Fruit fly (Drosophila melanogaster): ENCODE results near the gene CG31223.

CG31223 gene

DNA sequence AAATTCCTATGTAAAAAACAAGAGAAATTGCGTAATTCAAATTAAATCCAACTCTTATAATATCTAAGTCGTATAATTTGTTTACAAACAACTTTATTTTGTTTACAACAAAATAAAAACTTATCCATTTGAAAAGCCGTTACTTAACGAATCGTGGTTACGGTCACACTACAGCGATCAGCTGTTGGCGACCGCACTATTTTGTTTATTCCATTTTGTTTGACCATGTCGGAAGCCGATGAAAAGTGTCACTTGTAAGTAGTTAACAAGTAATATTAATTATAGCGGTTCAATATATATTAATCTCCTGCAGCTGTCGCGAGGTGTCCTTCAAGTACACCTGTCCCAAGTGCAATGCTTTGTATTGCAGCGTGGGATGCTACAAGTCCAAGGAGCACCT, at the start of gene CG31223:
Gene CG31223, plus strand, starts transcription at position 165 of the 400 bp plus-strand sequence.
- TF ChIP-seq CG8478 (optimal IDR thresholded peaks at IDR 0.05) (no peak), CTCF (optimal IDR thresholded peaks at IDR 0.05) (no peak)

DNA sequence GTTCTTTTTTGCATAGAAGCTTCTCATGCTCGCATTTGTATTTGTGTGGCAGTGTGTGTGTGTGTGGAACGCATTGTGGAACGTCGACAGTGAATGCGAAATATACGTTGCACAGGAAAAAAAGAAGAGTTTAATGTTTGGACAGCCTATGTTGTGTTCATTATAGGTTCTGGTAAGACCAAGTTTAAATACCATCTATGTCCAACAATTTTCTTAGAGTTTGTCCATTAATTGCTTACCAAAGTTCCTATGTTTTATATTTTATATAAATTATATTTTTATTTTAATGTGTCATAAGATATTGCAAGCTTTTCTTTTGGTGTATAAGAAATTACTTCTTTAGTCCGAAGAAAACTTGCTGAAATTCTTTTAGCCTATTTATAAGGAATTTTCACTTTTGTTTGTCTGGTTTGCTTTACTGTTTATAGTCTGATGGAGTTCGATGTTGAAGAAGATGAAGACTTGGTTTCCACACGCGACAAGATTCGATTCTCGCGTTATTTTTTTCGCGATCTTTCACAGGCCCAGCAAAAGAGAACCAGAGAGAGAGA, 48.7 kb upstream of the CG31223 start:
- TF ChIP-seq CTCF (optimal IDR thresholded peaks at IDR 0.05): no peak
- TF ChIP-seq CG8478 (optimal IDR thresholded peaks at IDR 0.05): no peak

DNA sequence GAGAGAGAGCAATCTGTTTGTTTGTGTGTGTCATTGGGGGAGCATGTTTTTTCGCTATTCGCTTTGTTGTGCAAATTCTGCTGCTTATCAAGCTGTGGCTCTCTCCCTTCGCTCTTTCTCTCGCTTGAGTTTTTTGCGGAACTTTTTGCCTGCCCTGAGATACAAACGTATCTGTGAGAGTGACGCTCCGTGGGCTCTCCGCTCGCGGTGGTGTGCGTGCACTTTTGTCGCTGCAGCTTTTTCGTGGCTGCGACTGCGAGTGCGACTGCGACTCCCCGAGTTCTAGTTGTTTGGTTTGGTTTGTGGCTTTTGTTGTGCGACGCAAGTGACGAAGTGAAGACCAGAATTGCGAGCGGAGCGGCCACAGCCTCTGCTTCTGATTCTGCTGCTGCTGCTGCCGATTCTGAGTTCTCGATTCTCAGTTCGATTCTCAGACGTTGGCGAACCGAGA, 48.2 kb upstream of the CG31223 start:
- TF ChIP-seq CG8478 (optimal IDR thresholded peaks at IDR 0.05) (no peak), CTCF (optimal IDR thresholded peaks at IDR 0.05) (no peak)

DNA sequence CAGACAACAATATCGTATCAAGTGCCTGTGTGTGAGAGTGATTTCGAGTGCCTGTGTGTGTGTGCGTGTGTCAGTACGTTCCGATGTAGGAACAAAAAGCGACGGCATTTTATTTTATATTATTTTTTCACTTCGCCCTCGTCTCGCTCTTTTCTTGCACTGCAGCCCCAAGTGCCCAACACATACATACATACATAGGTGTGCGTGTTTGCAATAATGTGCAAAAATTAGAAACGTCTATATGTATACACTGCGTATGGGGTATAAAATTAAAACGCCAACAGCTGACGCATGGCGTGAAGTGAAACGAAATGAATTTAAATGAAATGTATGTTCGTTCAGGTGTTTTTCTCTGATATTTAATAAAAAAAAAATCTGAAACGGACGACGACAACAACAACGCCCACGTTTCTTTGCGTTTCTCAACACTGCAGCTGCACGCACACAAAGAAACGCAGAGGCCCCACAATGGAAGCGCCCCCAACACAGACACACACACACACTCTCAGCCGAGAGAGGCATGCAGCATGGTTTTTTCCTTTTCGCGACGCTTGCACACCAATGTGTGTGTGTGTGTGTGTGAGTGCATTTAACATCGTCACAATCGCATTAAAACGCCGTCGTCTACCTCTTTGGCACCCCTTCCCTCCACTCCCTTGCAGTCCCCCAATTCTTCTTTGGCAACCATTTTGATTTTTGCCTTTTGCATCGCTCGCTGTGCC, 47.1 kb upstream of the CG31223 start:
- TF ChIP-seq CG8478 (optimal IDR thresholded peaks at IDR 0.05) (no peak), CTCF (optimal IDR thresholded peaks at IDR 0.05) (no peak)

DNA sequence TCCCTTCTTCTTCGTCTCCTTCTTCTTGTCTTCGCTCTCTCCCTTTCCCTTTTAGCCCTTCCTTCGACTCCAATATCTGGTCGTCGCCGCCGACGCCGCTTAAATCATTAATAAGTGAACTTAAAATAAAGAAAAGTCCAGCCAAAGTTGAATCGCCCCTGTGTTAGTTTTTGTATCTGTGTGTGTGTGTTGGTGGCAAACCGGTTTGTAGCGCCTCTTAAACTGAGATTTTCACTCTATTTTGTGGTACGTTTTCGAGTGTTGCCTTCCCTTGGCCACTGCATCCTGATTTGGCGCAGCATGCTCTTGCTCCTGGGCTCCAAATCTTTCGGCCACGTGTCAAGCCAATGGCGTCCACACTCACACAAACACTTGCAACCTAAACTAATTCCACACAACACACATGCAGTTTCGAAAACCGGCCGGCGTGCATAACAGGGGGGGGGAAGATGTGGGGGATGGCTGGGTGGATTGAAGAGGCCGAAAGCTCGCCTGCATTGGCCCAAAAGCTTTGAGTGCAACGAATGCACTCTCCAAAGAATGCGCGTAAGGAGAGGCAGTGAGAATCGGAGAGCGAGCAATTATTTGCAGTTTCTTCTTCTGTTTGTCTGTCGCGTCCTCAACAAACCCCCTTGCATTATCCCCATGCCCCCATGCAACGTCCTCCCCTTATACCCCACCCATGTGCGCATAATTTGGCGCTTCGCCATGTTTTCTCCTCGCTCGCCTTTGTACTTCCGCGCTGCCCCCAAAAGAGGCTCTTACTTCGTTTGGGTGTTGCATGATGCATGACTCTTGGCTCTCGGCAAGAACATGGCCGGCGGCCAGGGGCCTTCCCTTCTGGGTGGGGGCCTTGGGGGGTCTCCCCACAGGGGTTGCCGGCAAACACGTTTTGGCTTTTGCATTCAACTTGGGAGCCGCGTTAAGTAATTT, 46.2 kb upstream of the CG31223 start:
- TF ChIP-seq CG8478 (optimal IDR thresholded peaks at IDR 0.05): no peak
- no peak for TF ChIP-seq CTCF (optimal IDR thresholded peaks at IDR 0.05)

DNA sequence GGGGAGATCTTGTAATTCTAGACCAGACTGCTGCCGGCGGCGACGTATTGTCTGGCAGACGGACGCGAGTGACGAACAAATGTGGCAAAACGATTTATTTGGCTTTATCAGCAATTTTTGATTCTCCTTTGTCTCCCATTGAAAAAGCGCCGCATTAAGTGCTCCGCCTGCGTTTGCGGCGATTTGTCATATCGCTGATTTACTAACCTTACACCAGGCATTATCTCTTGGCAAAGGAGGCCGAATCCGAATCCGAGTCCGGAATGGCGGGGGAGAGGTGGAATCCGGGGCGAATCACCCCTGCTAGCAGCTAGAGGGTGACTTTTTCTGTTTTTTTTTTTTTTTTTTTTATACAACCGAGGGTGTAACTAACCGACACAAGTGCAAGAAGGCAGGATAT, 42.4 kb upstream of the CG31223 start:
- no peak for TF ChIP-seq CG8478 (optimal IDR thresholded peaks at IDR 0.05)
- TF ChIP-seq CTCF (optimal IDR thresholded peaks at IDR 0.05): no peak

DNA sequence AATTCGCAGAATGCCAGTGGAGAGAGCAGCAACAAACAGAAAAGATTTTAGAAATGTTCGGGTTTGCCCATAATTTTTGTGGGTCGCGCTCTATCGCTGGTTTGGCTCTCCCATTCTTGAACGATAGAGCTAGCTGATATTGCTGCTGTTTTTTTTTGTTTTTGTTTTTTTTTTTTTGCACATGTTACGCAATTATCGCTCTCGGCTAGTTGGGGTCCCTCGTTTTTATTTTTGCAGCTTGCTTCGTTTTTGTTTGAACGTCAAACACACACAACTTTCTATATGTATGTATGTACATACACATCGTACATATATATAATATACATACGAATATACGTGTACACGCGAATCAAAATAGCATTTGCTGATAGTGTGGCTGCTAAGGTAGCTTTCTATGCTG, 40.5 kb upstream of the CG31223 start:
- TF ChIP-seq CTCF (optimal IDR thresholded peaks at IDR 0.05): no peak
- no peak for TF ChIP-seq CG8478 (optimal IDR thresholded peaks at IDR 0.05)

DNA sequence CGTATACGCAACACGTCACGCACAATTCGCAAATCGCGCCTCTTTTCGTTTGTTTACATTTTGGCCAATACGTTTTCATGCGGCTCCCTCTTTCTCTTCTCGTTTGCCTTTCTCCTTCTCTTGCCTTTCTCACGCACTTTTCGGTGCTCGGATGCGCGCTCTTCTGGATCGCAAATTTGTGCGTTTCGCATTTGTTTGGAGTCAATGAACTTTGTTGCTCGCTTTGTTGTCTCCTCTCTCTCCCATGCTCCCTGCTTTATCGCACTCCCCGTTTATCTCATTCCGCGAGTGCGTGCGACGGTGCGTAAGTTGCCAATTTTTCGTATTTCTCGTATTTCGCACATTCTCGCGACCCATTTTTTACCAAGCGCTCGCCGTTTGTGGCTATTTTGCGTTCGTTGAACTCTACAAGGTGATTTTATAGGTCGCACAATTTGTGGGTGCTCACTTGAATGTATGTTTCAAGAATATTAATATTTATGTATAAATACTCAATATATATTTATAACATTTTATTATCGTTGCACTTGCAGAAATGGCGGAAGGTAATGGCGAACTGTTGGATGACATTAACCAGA, 39.6 kb upstream of the CG31223 start:
- TF ChIP-seq CTCF (optimal IDR thresholded peaks at IDR 0.05): no peak
- no peak for TF ChIP-seq CG8478 (optimal IDR thresholded peaks at IDR 0.05)

DNA sequence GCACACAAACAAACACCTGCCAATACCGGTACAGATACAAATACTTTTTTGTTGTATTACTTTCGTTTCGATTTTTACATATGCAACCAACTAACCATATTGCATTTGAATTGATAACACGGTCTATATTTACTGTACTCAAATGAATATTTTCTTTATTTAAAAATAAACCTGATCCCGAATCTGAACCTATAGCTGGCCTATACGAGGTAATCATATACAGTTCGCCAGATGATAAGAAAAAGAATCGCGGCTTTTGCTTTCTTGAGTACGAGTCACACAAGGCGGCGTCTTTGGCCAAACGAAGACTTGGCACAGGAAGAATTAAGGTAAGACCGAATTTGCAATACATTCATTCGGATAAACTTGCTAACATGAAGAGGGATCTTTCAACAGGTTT, 34.0 kb upstream of the CG31223 start:
- TF ChIP-seq CTCF (optimal IDR thresholded peaks at IDR 0.05) (no peak), CG8478 (optimal IDR thresholded peaks at IDR 0.05) (no peak)

DNA sequence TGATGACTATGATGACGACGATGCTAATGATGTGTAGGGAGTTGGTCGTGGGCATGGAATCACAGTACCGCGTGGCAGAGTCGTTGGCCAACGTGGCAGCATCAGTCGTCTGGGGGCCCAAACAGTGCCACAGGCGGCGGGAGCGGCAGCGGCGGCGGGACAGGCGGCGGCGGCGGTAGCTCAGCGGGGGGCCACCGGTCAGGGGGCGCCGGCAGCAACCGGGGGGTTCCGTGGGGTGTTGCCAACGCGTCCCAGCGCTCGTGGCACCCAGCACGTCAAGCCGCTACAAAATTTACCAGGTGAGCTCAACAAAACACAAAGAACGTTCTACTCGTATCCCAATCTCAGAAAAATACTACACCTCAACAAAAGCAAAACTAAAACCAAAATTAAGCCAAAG, 28.7 kb upstream of the CG31223 start:
- no peak for TF ChIP-seq CTCF (optimal IDR thresholded peaks at IDR 0.05)
- no peak for TF ChIP-seq CG8478 (optimal IDR thresholded peaks at IDR 0.05)

DNA sequence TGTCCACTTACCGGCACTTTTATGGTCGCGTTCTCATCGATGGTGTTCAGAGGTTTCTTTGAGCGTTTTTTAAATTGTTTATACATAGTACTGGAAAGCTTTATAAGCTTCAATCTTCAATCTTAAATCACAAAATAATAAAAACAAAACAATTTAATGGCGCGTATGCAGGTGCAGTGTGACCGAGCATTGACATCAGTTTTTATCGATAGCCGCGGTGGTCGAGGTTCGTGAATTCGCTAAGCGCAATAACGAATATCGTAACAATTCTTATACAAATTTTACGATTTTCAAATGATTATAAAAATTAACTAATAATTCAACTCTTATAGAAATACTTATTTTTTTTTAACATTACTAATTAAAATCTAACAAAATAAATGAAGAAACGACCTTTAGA, 14.9 kb upstream of the CG31223 start, which contains the start of gene Fancd2:
Gene Fancd2, minus strand, starts transcription at position 183 of the 400 bp plus-strand sequence.
- no peak for TF ChIP-seq CG8478 (optimal IDR thresholded peaks at IDR 0.05)
- TF ChIP-seq CTCF (optimal IDR thresholded peaks at IDR 0.05): peak in 1 of 2 experiments; percentile 40

DNA sequence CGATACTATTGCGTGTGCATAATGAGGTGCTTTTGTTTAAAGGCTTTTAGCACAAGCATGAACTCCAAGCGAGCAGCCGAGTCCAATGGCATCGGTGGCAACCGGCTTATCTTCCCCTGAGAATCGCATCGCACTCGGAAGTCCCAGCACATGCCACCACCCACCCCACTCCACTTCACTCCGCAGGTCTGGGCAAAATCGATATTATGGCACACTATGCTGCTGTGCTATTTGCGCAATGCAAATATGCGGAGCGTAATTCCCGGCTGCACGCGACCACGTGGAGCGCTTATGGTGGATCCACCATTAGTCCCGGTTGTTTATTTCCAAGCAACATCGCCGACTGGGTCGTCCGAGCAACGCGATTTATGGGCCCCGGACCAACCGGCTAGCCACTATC, 12.7 kb upstream of the CG31223 start:
- TF ChIP-seq CTCF (optimal IDR thresholded peaks at IDR 0.05): no peak
- no peak for TF ChIP-seq CG8478 (optimal IDR thresholded peaks at IDR 0.05)

DNA sequence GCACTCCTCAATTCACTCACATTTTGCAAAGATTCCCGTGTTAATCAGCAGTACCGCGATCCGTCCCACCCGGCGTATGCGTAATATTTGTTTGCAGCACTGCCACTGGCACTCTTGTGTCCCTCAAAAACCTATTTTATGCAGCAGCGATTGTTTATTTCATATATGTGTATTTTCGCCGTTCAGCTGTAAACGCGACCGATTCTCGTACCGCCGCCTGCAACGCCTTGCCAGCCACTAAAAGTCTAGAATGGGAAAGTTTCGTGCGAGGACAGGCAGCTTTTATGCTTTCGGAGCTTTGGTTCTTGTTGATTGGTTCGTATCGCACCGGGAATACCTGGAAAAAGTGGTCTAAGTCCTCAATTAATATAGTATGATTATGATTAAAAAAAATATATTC, 12.2 kb upstream of the CG31223 start, which contains the start of gene CG17270:
Gene CG17270, minus strand, starts transcription at position 241 of the 400 bp plus-strand sequence.
- no peak for TF ChIP-seq CTCF (optimal IDR thresholded peaks at IDR 0.05)
- TF ChIP-seq CG8478 (optimal IDR thresholded peaks at IDR 0.05): no peak

DNA sequence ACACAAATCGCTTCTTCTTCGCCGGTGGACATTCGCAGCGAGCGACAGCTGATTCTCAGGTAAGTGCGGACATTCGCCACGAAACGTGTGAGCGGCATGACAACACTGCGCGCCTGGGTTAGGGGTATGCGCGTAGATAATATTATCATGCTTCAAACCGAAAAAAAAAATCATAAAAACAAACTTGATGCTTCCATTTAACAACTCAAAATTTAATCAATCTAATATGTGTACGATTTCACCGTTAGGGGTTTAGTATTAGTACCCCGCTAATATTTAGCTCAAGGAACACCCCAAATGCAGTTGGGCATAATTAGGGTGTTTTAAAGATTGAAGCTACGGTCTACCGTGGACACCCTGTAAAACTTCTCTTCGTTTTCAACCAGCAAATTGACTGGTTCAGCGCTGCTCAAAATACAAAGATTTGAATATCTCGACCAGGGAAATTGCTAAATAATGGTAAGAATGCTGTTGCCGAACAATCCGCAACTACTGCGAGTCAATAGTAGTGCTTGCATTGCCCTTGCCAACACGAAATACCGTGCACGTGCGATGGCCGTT, 9.0 kb upstream of the CG31223 start, which contains the start of the genes CG17271 and RpS20:
Gene CG17271, minus strand, starts transcription at position 34 of the 561 bp plus-strand sequence.
Gene RpS20, plus strand, starts transcription at position 367 of the 561 bp plus-strand sequence.
- TF ChIP-seq CTCF (optimal IDR thresholded peaks at IDR 0.05): peak; percentile 23 to 49
- TF ChIP-seq CG8478 (optimal IDR thresholded peaks at IDR 0.05): no peak

Measured in S2 (cell line).